Fruit fly (Drosophila melanogaster): Measurements from ENCODE around the gene Lip4.

Gene Lip4

DNA sequence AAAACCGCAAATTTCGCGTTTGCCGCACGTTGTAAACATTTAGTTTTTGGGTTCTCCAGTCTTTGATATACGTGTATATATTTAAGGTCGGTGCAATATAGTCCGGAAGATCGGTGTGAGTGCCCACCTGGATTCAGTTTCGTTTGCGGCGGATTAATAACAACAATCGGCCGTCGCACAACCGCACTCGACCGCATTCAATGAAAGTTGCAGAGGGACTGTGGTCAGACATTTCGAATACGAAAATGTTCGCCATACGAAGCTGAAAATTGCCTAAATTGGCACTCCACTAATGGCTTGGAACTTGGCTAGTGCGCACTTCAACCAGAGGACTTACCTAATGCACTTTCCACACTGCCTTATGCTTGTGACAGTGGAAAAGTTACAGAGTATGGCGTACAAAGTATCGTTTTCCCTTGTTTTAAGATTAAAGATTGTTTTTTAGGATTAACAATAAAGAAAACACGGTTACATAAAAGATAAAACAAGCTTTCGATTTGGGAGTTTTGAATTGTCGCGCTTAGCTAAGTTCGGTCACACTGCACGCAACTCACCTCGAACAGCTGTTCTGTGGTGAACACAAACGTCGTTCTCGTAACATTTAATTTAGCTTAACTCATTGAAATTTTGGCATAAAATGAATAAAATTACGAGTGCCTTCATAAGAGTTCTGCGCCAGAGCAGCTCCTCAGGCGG lies 20.7 kb upstream of the Lip4 start, which contains the start of the genes Myo31DF and CG6094 (continued):
- TF ChIP-seq Smox (GFP tag; optimal IDR thresholded peaks at IDR 0.05) (no peak), CG11762 (GFP tag; optimal IDR thresholded peaks at IDR 0.05; ENCODE audit: insufficient read depth) (no peak), CG8119 (GFP tag; IDR thresholded peaks at IDR 0.05) (no peak), pdm3 (GFP tag; optimal IDR thresholded peaks at IDR 0.05) (no peak), esn (GFP tag; optimal IDR thresholded peaks at IDR 0.05) (peak; percentile 27), Eip75B (GFP tag; optimal IDR thresholded peaks at IDR 0.05) (peak; percentile 23), Hr38 (GFP tag; optimal IDR thresholded peaks at IDR 0.05) (no peak), CG6854 (GFP tag; optimal IDR thresholded peaks at IDR 0.05) (no peak), Ets21C (GFP tag; optimal IDR thresholded peaks at IDR 0.05) (no peak), fd85E (GFP tag; optimal IDR thresholded peaks at IDR 0.05) (no peak), Sox14 (GFP tag; optimal IDR thresholded peaks at IDR 0.05) (peak; percentile 36), Lpt (GFP tag; optimal IDR thresholded peaks at IDR 0.05) (no peak), Sox15 (GFP tag; optimal IDR thresholded peaks at IDR 0.05) (no peak), topi (GFP tag; optimal IDR thresholded peaks at IDR 0.05) (no peak), CG15336 (GFP tag; IDR thresholded peaks at IDR 0.05) (no peak), net (GFP tag; optimal IDR thresholded peaks at IDR 0.05) (no peak), CG6276 (GFP tag; optimal IDR thresholded peaks at IDR 0.05) (no peak), achi (GFP tag; optimal IDR thresholded peaks at IDR 0.05) (no peak), Hr4 (GFP tag; optimal IDR thresholded peaks at IDR 0.05) (no peak), fd59A (GFP tag; optimal IDR thresholded peaks at IDR 0.05) (no peak), CG11294 (GFP tag; IDR thresholded peaks at IDR 0.05) (no peak), cyc (GFP tag; optimal IDR thresholded peaks at IDR 0.05) (no peak), lz (GFP tag; optimal IDR thresholded peaks at IDR 0.05) (peak; percentile 10), Blimp-1 (GFP tag; optimal IDR thresholded peaks at IDR 0.05) (no peak), CG10631 (GFP tag; optimal IDR thresholded peaks at IDR 0.05) (no peak), CG10669 (GFP tag; optimal IDR thresholded peaks at IDR 0.05) (no peak), spab (GFP tag; optimal IDR thresholded peaks at IDR 0.05) (no peak), CG6808 (GFP tag; optimal IDR thresholded peaks at IDR 0.05) (peak; percentile 20), Eip78C (GFP tag) (peak; percentile 75), Hr39 (GFP tag; optimal IDR thresholded peaks at IDR 0.05) (peak; percentile 19), OdsH (GFP tag; optimal IDR thresholded peaks at IDR 0.05) (no peak), CG1621 (tag; optimal IDR thresholded peaks at IDR 0.05) (peak; percentile 65), CG6792 (GFP tag; optimal IDR thresholded peaks at IDR 0.05) (no peak), svp (GFP tag) (peak; percentile 66), CG8319 (GFP tag; optimal IDR thresholded peaks at IDR 0.05) (no peak), CG8632 (GFP tag; optimal IDR thresholded peaks at IDR 0.05) (no peak), salr (GFP tag; optimal IDR thresholded peaks at IDR 0.05) (no peak), CG3032 (tag; optimal IDR thresholded peaks at IDR 0.05) (no peak), Gug (GFP tag; IDR thresholded peaks at IDR 0.05) (no peak), dac (GFP tag; optimal IDR thresholded peaks at IDR 0.05) (no peak), vri (GFP tag; optimal IDR thresholded peaks at IDR 0.05) (peak; percentile 53)

- TF ChIP-seq dsx (GFP tag; optimal IDR thresholded peaks at IDR 0.05; ENCODE audit: poor library complexity, severe bottlenecking) (peak; percentile 81), Hr4 (GFP tag; optimal IDR thresholded peaks at IDR 0.05) (no peak), Gug (GFP tag; IDR thresholded peaks at IDR 0.05) (no peak), CG10631 (GFP tag; optimal IDR thresholded peaks at IDR 0.05) (no peak), CG8119 (GFP tag; IDR thresholded peaks at IDR 0.05) (no peak), achi (GFP tag; optimal IDR thresholded peaks at IDR 0.05) (no peak), svp (GFP tag) (peak; percentile 84), fd59A (GFP tag; optimal IDR thresholded peaks at IDR 0.05) (no peak), CG9139 (GFP tag; optimal IDR thresholded peaks at IDR 0.05) (no peak), CG11294 (GFP tag; IDR thresholded peaks at IDR 0.05) (no peak), eg (GFP tag; IDR thresholded peaks at IDR 0.05) (0 out of 3 replicates have a peak, but pooled peaks have one; percentile 14), CG7368 (GFP tag; optimal IDR thresholded peaks at IDR 0.05) (no peak)
Observed at dm6 chr2L:10510088-10510487, 17.3 kb upstream of the Lip4 start, which contains the start of gene CG7384. Gene CG7384, minus strand, starts transcription at chr2L:10510453.
